Fruit fly (Drosophila melanogaster) whole organism, embryonic: Measurements from ENCODE around the gene CG42674.

Source experiments
- Bdp1 ChIP-seq: fragments of 200-800 bp; sonication (Bioruptor generic); optimal IDR thresholded peaks from 3 replicates; lab custom pipeline; 2016; ENCODE audit warnings: missing biosample characterization, missing genetic modification characterization
- BtbVII ChIP-seq: fragments of 200-800 bp; sonication (Bioruptor generic); optimal IDR thresholded peaks from 3 replicates; lab custom pipeline; 2017; ENCODE audit warnings: missing biosample characterization, mild to moderate bottlenecking, missing genetic modification characterization
- CG10267 ChIP-seq: fragments of 200-800 bp; sonication (Bioruptor generic); optimal IDR thresholded peaks from 2 replicates; lab custom pipeline; 2018; ENCODE audit warnings: missing biosample characterization, mild to moderate bottlenecking, missing genetic modification characterization, moderate library complexity
- CG10654 ChIP-seq: fragments of 200-800 bp; sonication (Bioruptor generic); optimal IDR thresholded peaks from 2 replicates; lab custom pipeline; 2016; ENCODE audit warnings: missing biosample characterization, missing genetic modification characterization
- CG11085 ChIP-seq: fragments of 200-800 bp; sonication (Bioruptor generic); IDR thresholded peaks from 2 replicates; pipeline ENCODE4 v1.3.6; 2022; ENCODE audit warnings: missing biosample characterization, missing genetic modification characterization
- CG11398 ChIP-seq: fragments of 200-800 bp; sonication (Bioruptor generic); optimal IDR thresholded peaks from 2 replicates; lab custom pipeline; 2016; ENCODE audit warnings: missing biosample characterization, missing genetic modification characterization
- CG14860 ChIP-seq: fragments of 200-800 bp; sonication (Bioruptor generic); IDR thresholded peaks from 3 replicates; pipeline ENCODE4 v1.3.6; 2022; ENCODE audit warnings: missing biosample characterization, missing genetic modification characterization; ENCODE audit not compliant: partially characterized antibody
- CG15601 ChIP-seq: fragments of 200-800 bp; sonication (Bioruptor generic); optimal IDR thresholded peaks from 3 replicates; lab custom pipeline; 2019; ENCODE audit warnings: missing biosample characterization, mild to moderate bottlenecking, missing genetic modification characterization, moderate library complexity
- CG18619 ChIP-seq: fragments of 200-800 bp; sonication (Bioruptor generic); optimal IDR thresholded peaks from 3 replicates; lab custom pipeline; 2017; ENCODE audit warnings: missing biosample characterization, mild to moderate bottlenecking, missing genetic modification characterization
- CG2129 ChIP-seq: fragments of 200-800 bp; sonication (Bioruptor generic); IDR thresholded peaks from 2 replicates; pipeline ENCODE4 v1.3.6; 2022; ENCODE audit warnings: missing biosample characterization, missing genetic modification characterization; ENCODE audit not compliant: partially characterized antibody
- CG2678 ChIP-seq: fragments of 200-800 bp; sonication (Bioruptor generic); optimal IDR thresholded peaks from 3 replicates; lab custom pipeline; 2019; ENCODE audit warnings: missing biosample characterization, mild to moderate bottlenecking, missing genetic modification characterization, moderate library complexity
- CG30020 ChIP-seq: fragments of 200-800 bp; optimal IDR thresholded peaks from 2 replicates; lab custom pipeline; 2019; ENCODE audit warnings: missing biosample characterization, mild to moderate bottlenecking, missing genetic modification characterization, moderate library complexity
- CG34422 ChIP-seq: fragments of 200-800 bp; sonication (Bioruptor generic); IDR thresholded peaks from 3 replicates; pipeline ENCODE4 v1.3.6; 2022; ENCODE audit warnings: missing biosample characterization, missing genetic modification characterization
- CG43689 ChIP-seq: fragments of 200-800 bp; sonication (Bioruptor generic); IDR thresholded peaks from 2 replicates; pipeline ENCODE4 v1.3.6; 2022; ENCODE audit warnings: missing biosample characterization, missing genetic modification characterization
- CG6854 ChIP-seq: fragments of 200-800 bp; sonication (Bioruptor generic); optimal IDR thresholded peaks from 3 replicates; lab custom pipeline; 2017; ENCODE audit warnings: missing biosample characterization, mild to moderate bottlenecking, missing genetic modification characterization
- CG8281 ChIP-seq: fragments of 200-800 bp; sonication (Bioruptor generic); optimal IDR thresholded peaks from 2 replicates; lab custom pipeline; 2018; ENCODE audit warnings: missing biosample characterization, mild to moderate bottlenecking, missing genetic modification characterization, moderate library complexity
- CG8388 ChIP-seq: fragments of 200-800 bp; sonication (Bioruptor generic); optimal IDR thresholded peaks from 2 replicates; lab custom pipeline; 2019; ENCODE audit warnings: missing biosample characterization, mild to moderate bottlenecking, missing genetic modification characterization, moderate library complexity
- CG8924 ChIP-seq: fragments of 200-800 bp; optimal IDR thresholded peaks from 3 replicates; lab custom pipeline; 2019; ENCODE audit warnings: missing biosample characterization, mild to moderate bottlenecking, missing genetic modification characterization, moderate library complexity
- CrebB ChIP-seq: fragments of 200-800 bp; sonication (Bioruptor generic); optimal IDR thresholded peaks from 3 replicates; lab custom pipeline; 2018; ENCODE audit warnings: missing biosample characterization, mild to moderate bottlenecking, missing genetic modification characterization
- D19B ChIP-seq: fragments of 200-800 bp; sonication (Bioruptor generic); optimal IDR thresholded peaks from 2 replicates; lab custom pipeline; 2017; ENCODE audit warnings: missing biosample characterization, mild to moderate bottlenecking, missing genetic modification characterization
- Deaf1 ChIP-seq: fragments of 200-800 bp; optimal IDR thresholded peaks from 3 replicates; lab custom pipeline; 2019; ENCODE audit warnings: missing biosample characterization, mild to moderate bottlenecking, missing genetic modification characterization, moderate library complexity
- HLH4C ChIP-seq: fragments of 200-800 bp; sonication (Bioruptor generic); IDR thresholded peaks from 3 replicates; pipeline ENCODE4 v1.3.6; 2022; ENCODE audit warnings: missing biosample characterization, missing genetic modification characterization; ENCODE audit not compliant: partially characterized antibody
- Hey ChIP-seq: fragments of 200-800 bp; sonication (Bioruptor generic); optimal IDR thresholded peaks from 3 replicates; lab custom pipeline; 2018; ENCODE audit warnings: missing biosample characterization, mild to moderate bottlenecking, missing genetic modification characterization
- Hsf ChIP-seq: fragments of 200-800 bp; sonication (Bioruptor generic); optimal IDR thresholded peaks from 3 replicates; lab custom pipeline; 2016; ENCODE audit warnings: missing biosample characterization, missing genetic modification characterization
- Max ChIP-seq: fragments of 200-800 bp; sonication (Bioruptor generic); optimal IDR thresholded peaks from 2 replicates; lab custom pipeline; 2016; ENCODE audit warnings: missing biosample characterization, mild to moderate bottlenecking, missing genetic modification characterization
- Ptx1 ChIP-seq: fragments of 200-800 bp; sonication (Bioruptor generic); IDR thresholded peaks from 2 replicates; pipeline ENCODE4 v1.3.6; 2022; ENCODE audit warnings: missing biosample characterization, missing genetic modification characterization
- Sry-β ChIP-seq: fragments of 200-800 bp; sonication (Bioruptor generic); optimal IDR thresholded peaks from 2 replicates; lab custom pipeline; 2018; ENCODE audit warnings: missing biosample characterization, mild to moderate bottlenecking, missing genetic modification characterization, moderate library complexity
- Usf ChIP-seq: fragments of 200-800 bp; sonication (Bioruptor generic); optimal IDR thresholded peaks from 2 replicates; lab custom pipeline; 2017; ENCODE audit warnings: missing genotype, missing biosample characterization, missing genetic modification characterization
- bsh ChIP-seq, 2 experiments: fragments of 200-800 bp; sonication (Bioruptor generic); optimal IDR thresholded peaks; 2 replicates each; lab custom pipeline; 2017 to 2018; ENCODE audit warnings: mild to moderate bottlenecking in 2 of 2, missing biosample characterization in 2 of 2, missing genetic modification characterization in 2 of 2, moderate library complexity in 1 of 2
- chm ChIP-seq: fragments of 200-800 bp; sonication (Bioruptor generic); IDR thresholded peaks from 2 replicates; pipeline ENCODE4 v1.3.6; 2022; ENCODE audit warnings: missing biosample characterization, missing genetic modification characterization
- eve ChIP-seq, 2 experiments: fragments of >200 bp; optimal IDR thresholded peaks; 2 replicates each; lab custom pipeline; 2017; ENCODE audit warnings: missing biosample characterization in 2 of 2, missing genetic modification characterization in 2 of 2
- fd3F ChIP-seq: fragments of 200-800 bp; sonication (Bioruptor generic); optimal IDR thresholded peaks from 2 replicates; lab custom pipeline; 2018; ENCODE audit warnings: missing biosample characterization, mild to moderate bottlenecking, missing genetic modification characterization, moderate library complexity
- gcm2 ChIP-seq: fragments of 200-800 bp; sonication (Bioruptor generic); optimal IDR thresholded peaks from 2 replicates; lab custom pipeline; 2016; ENCODE audit warnings: missing biosample characterization, missing genetic modification characterization
- gem ChIP-seq: fragments of 200-800 bp; sonication (Bioruptor generic); optimal IDR thresholded peaks from 2 replicates; lab custom pipeline; 2019; ENCODE audit warnings: missing biosample characterization, mild to moderate bottlenecking, missing genetic modification characterization, moderate library complexity
- gfzf ChIP-seq: fragments of 200-800 bp; sonication (Bioruptor generic); optimal IDR thresholded peaks from 2 replicates; lab custom pipeline; 2016; ENCODE audit warnings: missing biosample characterization, mild to moderate bottlenecking, missing genetic modification characterization, moderate library complexity
- grn ChIP-seq: fragments of 200-800 bp; sonication (Bioruptor generic); optimal IDR thresholded peaks from 3 replicates; lab custom pipeline; 2017; ENCODE audit warnings: missing biosample characterization, missing genetic modification characterization
- hbn ChIP-seq: fragments of 200-800 bp; sonication (Bioruptor generic); IDR thresholded peaks from 2 replicates; pipeline ENCODE4 v1.3.6; 2022; ENCODE audit warnings: missing biosample characterization, missing genetic modification characterization; ENCODE audit not compliant: partially characterized antibody
- mld ChIP-seq: fragments of 200-800 bp; sonication (Bioruptor generic); IDR thresholded peaks from 3 replicates; pipeline ENCODE4 v1.3.6; 2022; ENCODE audit warnings: missing biosample characterization, missing genetic modification characterization; ENCODE audit not compliant: partially characterized antibody
- nerfin-1 ChIP-seq: fragments of 200-800 bp; sonication (Bioruptor generic); optimal IDR thresholded peaks from 3 replicates; lab custom pipeline; 2019; ENCODE audit warnings: missing biosample characterization, mild to moderate bottlenecking, missing genetic modification characterization, moderate library complexity
- nmo ChIP-seq: fragments of 200-800 bp; sonication (Bioruptor generic); optimal IDR thresholded peaks from 2 replicates; lab custom pipeline; 2018; ENCODE audit warnings: missing biosample characterization, mild to moderate bottlenecking, missing genetic modification characterization, moderate library complexity
- pho ChIP-seq: fragments of 200-800 bp; sonication (Bioruptor generic); optimal IDR thresholded peaks from 2 replicates; lab custom pipeline; 2016; ENCODE audit warnings: missing biosample characterization, missing genetic modification characterization
- pzg ChIP-seq: fragments of 200-800 bp; sonication (Bioruptor generic); optimal IDR thresholded peaks from 3 replicates; lab custom pipeline; 2018; ENCODE audit warnings: missing biosample characterization, mild to moderate bottlenecking, missing genetic modification characterization, moderate library complexity
- ranshi ChIP-seq: fragments of 200-800 bp; sonication (Bioruptor generic); IDR thresholded peaks from 2 replicates; pipeline ENCODE4 v1.3.6; 2022; ENCODE audit warnings: missing biosample characterization, missing genetic modification characterization
- repo ChIP-seq: fragments of 200-800 bp; sonication (Bioruptor generic); optimal IDR thresholded peaks from 2 replicates; lab custom pipeline; 2016; ENCODE audit warnings: missing biosample characterization, missing genetic modification characterization
- sima ChIP-seq: fragments of 200-800 bp; sonication (Bioruptor generic); optimal IDR thresholded peaks from 2 replicates; lab custom pipeline; 2016; ENCODE audit warnings: missing biosample characterization, missing genetic modification characterization
- slp2 ChIP-seq: fragments of 200-800 bp; sonication (Bioruptor generic); optimal IDR thresholded peaks from 2 replicates; lab custom pipeline; 2016; ENCODE audit warnings: missing biosample characterization, missing genetic modification characterization
- so ChIP-seq: fragments of 200-800 bp; sonication (Bioruptor generic); IDR thresholded peaks from 3 replicates; pipeline ENCODE4 v1.3.6; 2022; ENCODE audit warnings: missing biosample characterization, missing genetic modification characterization
- unpg ChIP-seq: fragments of 200-800 bp; sonication (Bioruptor generic); optimal IDR thresholded peaks from 3 replicates; lab custom pipeline; 2018; ENCODE audit warnings: missing biosample characterization, mild to moderate bottlenecking, missing genetic modification characterization, moderate library complexity
- vnd ChIP-seq: fragments of 200-800 bp; sonication (Bioruptor generic); IDR thresholded peaks from 3 replicates; pipeline ENCODE4 v1.3.6; 2022; ENCODE audit warnings: missing biosample characterization, missing genetic modification characterization; ENCODE audit not compliant: partially characterized antibody
- zf30C ChIP-seq: fragments of 200-800 bp; sonication (Bioruptor generic); optimal IDR thresholded peaks from 3 replicates; lab custom pipeline; 2018; ENCODE audit warnings: missing biosample characterization, mild to moderate bottlenecking, missing genetic modification characterization

CG42674 gene

dm6 chr3L:20195875-20196274, 2.2 kb downstream of the CG42674 start (continued):
- TF ChIP-seq CG8924 (tag; lab: Kevin White, UChicago) = peak; percentile 70
- TF ChIP-seq CG6854 (GFP tag; lab: Kevin White, UChicago) = no peak
- no peak for TF ChIP-seq CrebB
- peak; percentile 52 for TF ChIP-seq ranshi (GFP tag; lab: Robert Waterston, UW)
- TF ChIP-seq CG10267 (tag; lab: Kevin White, UChicago) = peak; percentile 28
- TF ChIP-seq CG30020 = no peak
- TF ChIP-seq nmo (GFP tag; lab: Kevin White, UChicago) = peak; percentile 70
- TF ChIP-seq CG8281 (tag; lab: Kevin White, UChicago) = no peak
- TF ChIP-seq CG11085 (GFP tag; lab: Robert Waterston, UW) = no peak
- peak; percentile 38 for TF ChIP-seq CG18619 (GFP tag; lab: Kevin White, UChicago)
- TF ChIP-seq Max (GFP tag; lab: Kevin White, UChicago) = peak; percentile 5
- no peak for TF ChIP-seq CG11398 (GFP tag; lab: Kevin White, UChicago)
- no peak for TF ChIP-seq gcm2
- peak; percentile 12 for TF ChIP-seq Bdp1
- TF ChIP-seq CG2678 (tag; lab: Kevin White, UChicago) = peak; percentile 67
- no peak for TF ChIP-seq pho (GFP tag; lab: Kevin White, UChicago)
- TF ChIP-seq nerfin-1 = no peak
- TF ChIP-seq Usf (GFP tag; lab: Kevin White, UChicago) = no peak
- no peak for TF ChIP-seq fd3F (GFP tag; lab: Kevin White, UChicago)
- TF ChIP-seq CG43689 = no peak
- no peak for TF ChIP-seq CG10654 (GFP tag; lab: Kevin White, UChicago)
- TF ChIP-seq bsh (GFP tag; optimal IDR thresholded peaks at IDR 0.05; lab: Kevin White, UChicago) = peak; percentile 72 to 81
- TF ChIP-seq vnd (GFP tag; lab: Robert Waterston, UW) = no peak
- TF ChIP-seq sima = no peak
- peak; percentile 56 for TF ChIP-seq Hsf (GFP tag; lab: Kevin White, UChicago)
- TF ChIP-seq CG34422 (GFP tag; lab: Robert Waterston, UW) = peak; percentile 64; the same call in 2 of the 3 replicates
- TF ChIP-seq slp2 (GFP tag; lab: Kevin White, UChicago) = peak; percentile 41
- TF ChIP-seq CG2129 (GFP tag; lab: Robert Waterston, UW) = no peak
- peak; percentile 14 for TF ChIP-seq Deaf1 (tag; lab: Kevin White, UChicago)
- peak; percentile 67; the same call in 1 of the 2 replicates for TF ChIP-seq chm (GFP tag; lab: Robert Waterston, UW)
- TF ChIP-seq mld = no peak
- TF ChIP-seq CG15601 = peak; percentile 50
- TF ChIP-seq CG8388 (GFP tag; lab: Kevin White, UChicago) = peak; percentile 58
- no peak for TF ChIP-seq Sry-β (GFP tag; lab: Kevin White, UChicago)
- no peak for TF ChIP-seq zf30C (GFP tag; lab: Kevin White, UChicago)
- no peak for TF ChIP-seq repo
- peak; percentile 75 for TF ChIP-seq gem (tag; lab: Kevin White, UChicago)
- no peak for TF ChIP-seq D19B
- TF ChIP-seq BtbVII (GFP tag; lab: Kevin White, UChicago) = no peak
- TF ChIP-seq Hey (tag; lab: Kevin White, UChicago) = no peak
- no peak for TF ChIP-seq hbn (GFP tag; lab: Robert Waterston, UW)
- TF ChIP-seq grn (GFP tag; lab: Kevin White, UChicago) = no peak
- TF ChIP-seq eve (GFP tag; optimal IDR thresholded peaks at IDR 0.05; lab: Kevin White, UChicago) = peak in 1 of 2 experiments; percentile 69
- no peak for TF ChIP-seq CG14860 (GFP tag; lab: Robert Waterston, UW)
- TF ChIP-seq gfzf (GFP tag; lab: Kevin White, UChicago) = no peak
- peak; percentile 66 for TF ChIP-seq unpg (GFP tag; lab: Kevin White, UChicago)
- peak; percentile 64; the same call in 1 of the 3 replicates for TF ChIP-seq so
- TF ChIP-seq Ptx1 (GFP tag; lab: Robert Waterston, UW) = peak; percentile 79
- TF ChIP-seq HLH4C = no peak
- TF ChIP-seq pzg (GFP tag; lab: Kevin White, UChicago) = no peak
